Fruit fly (Drosophila melanogaster): ENCODE measurements around the gene eRF1.

eRF1 gene

dm6 chr3L:20375878-20376563 lies 27.9 kb downstream of the eRF1 start, which contains the start of the genes Ide and RhoBTB (continued):
- TF ChIP-seq odd (GFP tag; optimal IDR thresholded peaks at IDR 0.05) = no peak
- TF ChIP-seq CG18619 (GFP tag; optimal IDR thresholded peaks at IDR 0.05) = peak; percentile 80
- TF ChIP-seq CG14667 (GFP tag; IDR thresholded peaks at IDR 0.05) = peak; percentile 58
- TF ChIP-seq CG3726 (GFP tag; IDR thresholded peaks at IDR 0.05) = no peak
- peak; percentile 46; the same call in 1 of the 2 replicates for TF ChIP-seq E2f1 (GFP tag; IDR thresholded peaks at IDR 0.05)
- TF ChIP-seq CG12071 (GFP tag; optimal IDR thresholded peaks at IDR 0.05) = peak; percentile 17
- TF ChIP-seq CG12769 (tag; optimal IDR thresholded peaks at IDR 0.05) = peak; percentile 77
- TF ChIP-seq CG13894 (tag; optimal IDR thresholded peaks at IDR 0.05) = no peak
- TF ChIP-seq CG6791 (GFP tag; IDR thresholded peaks at IDR 0.05; ENCODE audit: partially characterized antibody) = no peak
- peak; percentile 50 for TF ChIP-seq NK7.1 (GFP tag; optimal IDR thresholded peaks at IDR 0.05)
- no peak for TF ChIP-seq dati (GFP tag; IDR thresholded peaks at IDR 0.05)
- TF ChIP-seq Elba2 (GFP tag; optimal IDR thresholded peaks at IDR 0.05) = peak; percentile 94
- peak; percentile 70 for TF ChIP-seq slou (GFP tag; optimal IDR thresholded peaks at IDR 0.05)
- TF ChIP-seq CrebB (tag; optimal IDR thresholded peaks at IDR 0.05) = peak; percentile 4
- TF ChIP-seq Hr51 (GFP tag; optimal IDR thresholded peaks at IDR 0.05) = peak in 1 of 2 experiments; percentile 80
- peak; percentile 67 for TF ChIP-seq CG12236 (GFP tag; optimal IDR thresholded peaks at IDR 0.05)
- no peak for TF ChIP-seq aop (GFP tag; IDR thresholded peaks at IDR 0.05)
- peak; percentile 51 for TF ChIP-seq CG31388 (GFP tag; optimal IDR thresholded peaks at IDR 0.05)
- peak; percentile 64 for TF ChIP-seq repo (GFP tag; optimal IDR thresholded peaks at IDR 0.05)
- TF ChIP-seq CG3838 (GFP tag; optimal IDR thresholded peaks at IDR 0.05) = peak; percentile 36
- peak; percentile 88 for TF ChIP-seq Xbp1 (GFP tag; optimal IDR thresholded peaks at IDR 0.05)
- peak; percentile 64 for TF ChIP-seq CG31224 (GFP tag; IDR thresholded peaks at IDR 0.05)
- 0 out of 2 replicates have a peak, but pooled peaks have one; percentile 2 for TF ChIP-seq CG4730 (GFP tag; IDR thresholded peaks at IDR 0.05)
- TF ChIP-seq ssp (GFP tag; IDR thresholded peaks at IDR 0.05) = peak; percentile 67; the same call in 1 of the 2 replicates
- TF ChIP-seq CG31441 (GFP tag; IDR thresholded peaks at IDR 0.05) = peak; percentile 89
- peak; percentile 62; the same call in 1 of the 2 replicates for TF ChIP-seq Taf1 (GFP tag; IDR thresholded peaks at IDR 0.05)
- TF ChIP-seq CG32772 (GFP tag; IDR thresholded peaks at IDR 0.05) = peak; percentile 67
- TF ChIP-seq CG12659 (GFP tag; optimal IDR thresholded peaks at IDR 0.05) = peak; percentile 91
- TF ChIP-seq CG6272 (GFP tag; IDR thresholded peaks at IDR 0.05) = peak; percentile 82
- TF ChIP-seq pros (GFP tag; optimal IDR thresholded peaks at IDR 0.05) = no peak
- TF ChIP-seq emc (GFP tag; optimal IDR thresholded peaks at IDR 0.05) = peak; percentile 49
- peak; percentile 81 for TF ChIP-seq Fer2 (tag; optimal IDR thresholded peaks at IDR 0.05)
- TF ChIP-seq CG15269 (tag; optimal IDR thresholded peaks at IDR 0.05) = peak; percentile 83
- TF ChIP-seq CG4617 (GFP tag; optimal IDR thresholded peaks at IDR 0.05; ENCODE audit: borderline replicate concordance) = peak; percentile 54
- peak; percentile 10 for TF ChIP-seq MESR4 (GFP tag; optimal IDR thresholded peaks at IDR 0.05)
- TF ChIP-seq Oli (tag; optimal IDR thresholded peaks at IDR 0.05) = peak; percentile 76
- peak; percentile 94 for TF ChIP-seq CG9932 (GFP tag; IDR thresholded peaks at IDR 0.05)
- TF ChIP-seq sens (GFP tag) = peak; percentile 92
- no peak for TF ChIP-seq bbx (GFP tag; IDR thresholded peaks at IDR 0.05; ENCODE audit: partially characterized antibody)
- TF ChIP-seq CG13296 (GFP tag; optimal IDR thresholded peaks at IDR 0.05) = peak; percentile 57
- peak; percentile 31 for TF ChIP-seq CG8359 (GFP tag; optimal IDR thresholded peaks at IDR 0.05; ENCODE audit: borderline replicate concordance)
- peak; percentile 63 for TF ChIP-seq Bdp1 (GFP tag; optimal IDR thresholded peaks at IDR 0.05)
- peak; percentile 76 for TF ChIP-seq CG4328 (GFP tag; optimal IDR thresholded peaks at IDR 0.05)
- TF ChIP-seq CG7839 (tag; optimal IDR thresholded peaks at IDR 0.05) = peak; percentile 85
- TF ChIP-seq shn (GFP tag; optimal IDR thresholded peaks at IDR 0.05) = peak; percentile 90
- peak; percentile 90 for TF ChIP-seq row (GFP tag; IDR thresholded peaks at IDR 0.05)
- TF ChIP-seq CG5245 (GFP tag; optimal IDR thresholded peaks at IDR 0.05) = peak; percentile 52
- peak; percentile 56 for TF ChIP-seq Oaz (GFP tag; IDR thresholded peaks at IDR 0.05)
- TF ChIP-seq CG12391 (tag; optimal IDR thresholded peaks at IDR 0.05) = peak; percentile 84

Measured in whole organism, embryonic.